Fruit fly (Drosophila melanogaster): ENCODE results near the gene CG31091.
A peak's percentile ranks its signal among the peaks of the same experiment; 100 is the strongest.

The CG31091 gene

dm6 chr3R:25899690-25900089 lies at the start of gene CG31091:
Gene CG31091, plus strand, starts transcription at chr3R:25899903.
- TF ChIP-seq CG17806 (tag; optimal IDR thresholded peaks at IDR 0.05) (no peak), CG4496 (GFP tag; IDR thresholded peaks at IDR 0.05) (no peak), CG32121 (GFP tag; IDR thresholded peaks at IDR 0.05) (no peak), CG9948 (tag; optimal IDR thresholded peaks at IDR 0.05) (no peak), fd96Ca (GFP tag; IDR thresholded peaks at IDR 0.05) (no peak), Ets98B (GFP tag; IDR thresholded peaks at IDR 0.05) (no peak), CG14655 (GFP tag; optimal IDR thresholded peaks at IDR 0.05) (no peak), CG13204 (GFP tag; optimal IDR thresholded peaks at IDR 0.05) (no peak), CG12605 (GFP tag; IDR thresholded peaks at IDR 0.05) (no peak), Pif1A (GFP tag; optimal IDR thresholded peaks at IDR 0.05) (no peak)

- TF ChIP-seq CG32121 (GFP tag; IDR thresholded peaks at IDR 0.05), result no peak
- no peak for TF ChIP-seq CG17806 (tag; optimal IDR thresholded peaks at IDR 0.05)
- TF ChIP-seq CG10348 (GFP tag; IDR thresholded peaks at IDR 0.05), result no peak
- no peak for TF ChIP-seq CG14655 (GFP tag; optimal IDR thresholded peaks at IDR 0.05)
- no peak for TF ChIP-seq D1 (tag; optimal IDR thresholded peaks at IDR 0.05)
- no peak for TF ChIP-seq CG34367 (tag; optimal IDR thresholded peaks at IDR 0.05)
These were observed 48.5 kb upstream of the CG31091 start, which contains the start of the genes CG14545 and CG5886 for dm6 chr3R:25851224-25851682. Gene CG14545, minus strand, starts transcription at chr3R:25851291. Gene CG5886, plus strand, starts transcription at chr3R:25851632.

DNA sequence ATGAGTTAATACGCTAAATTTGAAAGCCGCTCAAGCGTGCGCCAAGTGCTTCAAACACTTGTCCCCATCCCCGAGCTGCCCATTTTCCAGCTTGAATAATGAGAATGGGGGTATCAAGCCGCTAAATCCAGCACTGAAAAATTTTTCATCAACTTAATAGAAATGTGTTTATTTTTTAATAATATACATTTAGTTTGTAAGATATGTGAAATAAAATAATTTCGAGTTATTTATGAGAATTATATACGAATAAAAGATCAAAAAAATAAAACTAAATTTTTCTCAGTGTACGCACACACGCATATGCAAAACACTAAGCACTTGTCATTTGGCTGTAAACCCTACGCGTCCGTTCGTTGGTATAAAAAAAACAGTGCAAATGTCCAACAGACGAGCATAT lies 44.9 kb upstream of the CG31091 start:
- TF ChIP-seq CG9948 (tag; optimal IDR thresholded peaks at IDR 0.05) (no peak), CG15710 (tag; optimal IDR thresholded peaks at IDR 0.05) (peak; percentile 0), CG14655 (GFP tag; optimal IDR thresholded peaks at IDR 0.05) (no peak), CG8159 (tag; optimal IDR thresholded peaks at IDR 0.05) (peak; percentile 31), CG17806 (tag; optimal IDR thresholded peaks at IDR 0.05) (peak; percentile 38), CG32121 (GFP tag; IDR thresholded peaks at IDR 0.05) (0 out of 2 replicates have a peak, but pooled peaks have one; percentile 26), Ets98B (GFP tag; IDR thresholded peaks at IDR 0.05) (0 out of 2 replicates have a peak, but pooled peaks have one; percentile 14), fd96Ca (GFP tag; IDR thresholded peaks at IDR 0.05) (no peak), rn (GFP tag; IDR thresholded peaks at IDR 0.05) (no peak)

dm6 chr3R:25855594-25856305 lies 44.0 kb upstream of the CG31091 start, which contains the start of gene CG5890:
Gene CG5890, plus strand, starts transcription at chr3R:25856154.
- peak; percentile 49 for TF ChIP-seq CG8159 (tag; optimal IDR thresholded peaks at IDR 0.05)
- peak; percentile 39 for TF ChIP-seq CG14655 (GFP tag; optimal IDR thresholded peaks at IDR 0.05)
- peak; percentile 9 for TF ChIP-seq CG8301 (tag; optimal IDR thresholded peaks at IDR 0.05)
- TF ChIP-seq gl (tag; optimal IDR thresholded peaks at IDR 0.05), result no peak
- no peak for TF ChIP-seq EcR (GFP tag; optimal IDR thresholded peaks at IDR 0.05)

DNA sequence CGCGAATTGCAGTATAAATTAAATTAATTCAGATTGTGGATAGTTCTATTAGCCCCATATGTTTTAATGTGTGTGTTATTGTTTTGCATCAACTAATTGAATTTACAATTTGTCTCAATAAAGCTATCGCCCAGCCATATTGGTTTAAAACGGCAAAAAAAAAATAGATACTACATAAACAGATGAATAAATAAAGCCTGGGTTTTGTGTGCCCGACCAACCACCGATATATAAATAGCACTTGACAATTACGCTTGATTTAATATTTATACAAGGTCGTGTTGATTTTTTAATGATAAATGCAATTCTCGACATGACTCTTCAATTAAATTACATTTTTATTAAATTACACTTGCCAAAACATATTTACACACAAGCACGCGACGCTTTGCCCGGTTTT lies 29.3 kb upstream of the CG31091 start:
- TF ChIP-seq Snoo (tag; optimal IDR thresholded peaks at IDR 0.05), result no peak
- no peak for TF ChIP-seq CG34367 (tag; optimal IDR thresholded peaks at IDR 0.05)
- no peak for TF ChIP-seq Ets98B (GFP tag; IDR thresholded peaks at IDR 0.05)
- no peak for TF ChIP-seq CG10348 (GFP tag; IDR thresholded peaks at IDR 0.05)
- TF ChIP-seq CG9948 (tag; optimal IDR thresholded peaks at IDR 0.05), result no peak
- no peak for TF ChIP-seq CG15710 (tag; optimal IDR thresholded peaks at IDR 0.05)
- TF ChIP-seq EcR (GFP tag; optimal IDR thresholded peaks at IDR 0.05), result no peak
- no peak for TF ChIP-seq CG14655 (GFP tag; optimal IDR thresholded peaks at IDR 0.05)
- no peak for TF ChIP-seq Pif1B (GFP tag; optimal IDR thresholded peaks at IDR 0.05)
- no peak for TF ChIP-seq D1 (tag; optimal IDR thresholded peaks at IDR 0.05)
- TF ChIP-seq CG17806 (tag; optimal IDR thresholded peaks at IDR 0.05), result no peak
- TF ChIP-seq CG4496 (GFP tag; IDR thresholded peaks at IDR 0.05), result no peak
- no peak for TF ChIP-seq CG12605 (GFP tag; IDR thresholded peaks at IDR 0.05)
- no peak for TF ChIP-seq CG32121 (GFP tag; IDR thresholded peaks at IDR 0.05)

DNA sequence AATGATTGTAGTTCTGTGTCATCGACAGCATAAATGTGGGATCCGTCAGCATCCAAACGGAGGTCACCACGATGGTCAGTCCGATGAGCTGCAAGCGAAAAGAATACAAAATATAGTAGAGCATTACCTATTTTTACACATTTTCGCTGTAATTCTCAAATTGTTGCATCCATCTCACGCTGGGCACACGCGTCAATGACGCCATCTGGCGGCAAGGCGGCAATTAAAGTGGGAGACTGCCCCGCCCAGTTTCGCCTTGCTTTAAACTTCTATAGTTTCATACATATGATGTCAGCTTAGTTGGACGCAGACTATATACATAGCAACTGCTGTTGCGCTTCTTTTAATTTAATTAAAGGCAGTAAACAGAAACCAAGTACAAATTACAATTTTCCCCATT lies 23.1 kb upstream of the CG31091 start:
- TF ChIP-seq CG17806 (tag; optimal IDR thresholded peaks at IDR 0.05), result no peak
- no peak for TF ChIP-seq CG32121 (GFP tag; IDR thresholded peaks at IDR 0.05)
- TF ChIP-seq CG8301 (tag; optimal IDR thresholded peaks at IDR 0.05), result no peak
- no peak for TF ChIP-seq Pif1A (GFP tag; optimal IDR thresholded peaks at IDR 0.05)
- TF ChIP-seq CG34367 (tag; optimal IDR thresholded peaks at IDR 0.05), result no peak
- TF ChIP-seq CG10348 (GFP tag; IDR thresholded peaks at IDR 0.05), result no peak
- no peak for TF ChIP-seq Snoo (tag; optimal IDR thresholded peaks at IDR 0.05)
- TF ChIP-seq gl (tag; optimal IDR thresholded peaks at IDR 0.05), result no peak
- TF ChIP-seq Pif1B (GFP tag; optimal IDR thresholded peaks at IDR 0.05), result no peak
- no peak for TF ChIP-seq CG14655 (GFP tag; optimal IDR thresholded peaks at IDR 0.05)
- TF ChIP-seq fd96Ca (GFP tag; IDR thresholded peaks at IDR 0.05), result no peak
- TF ChIP-seq D1 (tag; optimal IDR thresholded peaks at IDR 0.05), result no peak
- TF ChIP-seq EcR (GFP tag; optimal IDR thresholded peaks at IDR 0.05), result no peak
- no peak for TF ChIP-seq CG12605 (GFP tag; IDR thresholded peaks at IDR 0.05)

DNA sequence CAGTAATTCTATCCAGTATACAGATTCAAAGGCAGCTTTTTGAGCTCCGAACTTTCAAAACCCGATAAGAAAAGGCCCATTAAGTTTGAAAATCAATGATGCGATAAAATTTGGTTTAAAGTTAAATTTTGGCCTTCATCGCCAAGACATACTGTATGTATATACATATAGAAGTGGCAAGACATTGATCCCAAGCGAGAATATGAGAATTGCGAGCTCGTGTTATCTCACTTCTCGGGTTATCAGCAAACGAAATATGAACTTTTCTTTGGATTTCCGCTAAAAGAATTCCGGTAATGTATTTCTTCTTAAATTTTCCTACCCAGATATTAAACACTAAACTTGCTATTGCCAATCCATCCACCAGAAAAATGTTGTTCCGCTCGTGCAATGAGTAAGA lies 22.6 kb upstream of the CG31091 start:
- TF ChIP-seq CG10348 (GFP tag; IDR thresholded peaks at IDR 0.05) (no peak), EcR (GFP tag; optimal IDR thresholded peaks at IDR 0.05) (peak; percentile 78)

Data from whole organism, pupa.